Fruit fly (Drosophila melanogaster) whole organism, embryonic: Measurements from ENCODE around the gene CG14561.

Experiments
- Antp ChIP-seq: fragments of 200-800 bp; sonication (Bioruptor generic); optimal IDR thresholded peaks from 3 replicates; lab custom pipeline; 2016; ENCODE audit warnings: missing biosample characterization, missing genetic modification characterization
- B-H1 ChIP-seq: fragments of 200-800 bp; sonication (Bioruptor generic); IDR thresholded peaks from 3 replicates; pipeline ENCODE4 v1.3.6; 2022; ENCODE audit warnings: missing biosample characterization, missing genetic modification characterization
- CG10209 ChIP-seq: fragments of 200-800 bp; sonication (Bioruptor generic); optimal IDR thresholded peaks from 3 replicates; lab custom pipeline; 2017; ENCODE audit warnings: missing biosample characterization, mild to moderate bottlenecking, missing genetic modification characterization, missing genetic modification reagents
- CG10959 ChIP-seq: fragments of 200-800 bp; sonication (Bioruptor generic); IDR thresholded peaks from 2 replicates; pipeline ENCODE4 v1.3.6; 2022; ENCODE audit warnings: missing biosample characterization, missing genetic modification characterization
- CG11085 ChIP-seq: fragments of 200-800 bp; sonication (Bioruptor generic); IDR thresholded peaks from 2 replicates; pipeline ENCODE4 v1.3.6; 2022; ENCODE audit warnings: missing biosample characterization, missing genetic modification characterization
- CG12071 ChIP-seq: fragments of 200-800 bp; sonication (Bioruptor generic); optimal IDR thresholded peaks from 3 replicates; lab custom pipeline; 2018; ENCODE audit warnings: missing biosample characterization, mild to moderate bottlenecking, missing genetic modification characterization
- CG12104 ChIP-seq: fragments of 200-800 bp; sonication (Bioruptor generic); optimal IDR thresholded peaks from 3 replicates; lab custom pipeline; 2016; ENCODE audit warnings: missing biosample characterization, missing genetic modification characterization
- CG12942 ChIP-seq: fragments of 200-800 bp; sonication (Bioruptor generic); optimal IDR thresholded peaks from 3 replicates; lab custom pipeline; 2016; ENCODE audit warnings: missing biosample characterization, missing genetic modification characterization
- CG13287 ChIP-seq: fragments of 200-800 bp; sonication (Bioruptor generic); IDR thresholded peaks from 2 replicates; pipeline ENCODE4 v1.3.6; 2022; ENCODE audit warnings: missing biosample characterization, missing genetic modification characterization; ENCODE audit not compliant: partially characterized antibody
- CG13894 ChIP-seq: fragments of 200-800 bp; sonication (Bioruptor generic); optimal IDR thresholded peaks from 3 replicates; lab custom pipeline; 2018; ENCODE audit warnings: missing biosample characterization, mild to moderate bottlenecking, missing genetic modification characterization, moderate library complexity
- CG14014 ChIP-seq: fragments of 200-800 bp; sonication (Bioruptor generic); IDR thresholded peaks from 2 replicates; pipeline ENCODE4 v1.3.6; 2022; ENCODE audit warnings: missing biosample characterization, missing genetic modification characterization
- CG15514 ChIP-seq: fragments of 200-800 bp; sonication (Bioruptor generic); optimal IDR thresholded peaks from 3 replicates; lab custom pipeline; 2017; ENCODE audit warnings: missing biosample characterization, missing genetic modification characterization, mild to moderate bottlenecking, moderate library complexity, missing genetic modification reagents
- CG1602 ChIP-seq: fragments of 200-800 bp; sonication (Bioruptor generic); optimal IDR thresholded peaks from 3 replicates; lab custom pipeline; 2016; ENCODE audit warnings: missing biosample characterization, missing genetic modification characterization
- CG2116 ChIP-seq: fragments of 200-800 bp; sonication (Bioruptor generic); optimal IDR thresholded peaks from 3 replicates; lab custom pipeline; 2018; ENCODE audit warnings: missing biosample characterization, mild to moderate bottlenecking, missing genetic modification characterization
- CG2678 ChIP-seq: fragments of 200-800 bp; sonication (Bioruptor generic); optimal IDR thresholded peaks from 3 replicates; lab custom pipeline; 2019; ENCODE audit warnings: missing biosample characterization, mild to moderate bottlenecking, missing genetic modification characterization, moderate library complexity
- CG30431 ChIP-seq: fragments of 200-800 bp; sonication (Bioruptor generic); optimal IDR thresholded peaks from 2 replicates; lab custom pipeline; 2017; ENCODE audit warnings: missing biosample characterization, missing genetic modification characterization
- CG3163 ChIP-seq: fragments of 200-800 bp; sonication (Bioruptor generic); optimal IDR thresholded peaks from 3 replicates; lab custom pipeline; 2016; ENCODE audit warnings: missing biosample characterization, missing genetic modification characterization
- CG6254 ChIP-seq: fragments of 200-800 bp; sonication (Bioruptor generic); optimal IDR thresholded peaks from 3 replicates; lab custom pipeline; 2017; ENCODE audit warnings: mild to moderate bottlenecking, missing biosample characterization, missing genetic modification reagents, missing genetic modification characterization
- CG7556 ChIP-seq: fragments of 200-800 bp; sonication (Bioruptor generic); optimal IDR thresholded peaks from 2 replicates; lab custom pipeline; 2017; ENCODE audit warnings: missing biosample characterization, mild to moderate bottlenecking, missing genetic modification characterization
- CG7987 ChIP-seq: fragments of 200-800 bp; sonication (Bioruptor generic); optimal IDR thresholded peaks from 2 replicates; lab custom pipeline; 2018; ENCODE audit warnings: missing biosample characterization, mild to moderate bottlenecking, missing genetic modification characterization, moderate library complexity
- CG8359 ChIP-seq: fragments of 200-800 bp; sonication (Bioruptor generic); optimal IDR thresholded peaks from 2 replicates; lab custom pipeline; 2017; ENCODE audit warnings: missing biosample characterization, mild to moderate bottlenecking, missing genetic modification characterization, borderline replicate concordance
- D ChIP-seq, 2 experiments: fragments of 200-800 bp in 1 of 2; fragments of >200 bp in 1 of 2; sonication (Bioruptor generic) in 1 of 2; optimal IDR thresholded peaks; 2 replicates in 1 of 2; 3 replicates in 1 of 2; lab custom pipeline; 2017; ENCODE audit warnings: mild to moderate bottlenecking in 1 of 2, missing biosample characterization in 1 of 2, missing genetic modification characterization in 1 of 2, missing genetic modification reagents in 1 of 2
- D19B ChIP-seq: fragments of 200-800 bp; sonication (Bioruptor generic); optimal IDR thresholded peaks from 2 replicates; lab custom pipeline; 2017; ENCODE audit warnings: missing biosample characterization, mild to moderate bottlenecking, missing genetic modification characterization
- Dip3 ChIP-seq: fragments of 200-800 bp; sonication (Bioruptor generic); optimal IDR thresholded peaks from 3 replicates; lab custom pipeline; 2016; ENCODE audit warnings: missing biosample characterization, missing genetic modification characterization
- Hmr ChIP-seq: fragments of 200-800 bp; sonication (Bioruptor generic); optimal IDR thresholded peaks from 3 replicates; lab custom pipeline; 2017; ENCODE audit warnings: mild to moderate bottlenecking, missing biosample characterization, missing genetic modification reagents, missing genetic modification characterization
- Meics ChIP-seq: fragments of 200-800 bp; sonication (Bioruptor generic); optimal IDR thresholded peaks from 2 replicates; lab custom pipeline; 2017; ENCODE audit warnings: missing biosample characterization, mild to moderate bottlenecking, missing genetic modification characterization
- Mrtf ChIP-seq: fragments of 200-800 bp; sonication (Bioruptor generic); IDR thresholded peaks from 3 replicates; pipeline ENCODE4 v1.3.6; 2022; ENCODE audit warnings: missing biosample characterization, missing genetic modification characterization
- Myb ChIP-seq: fragments of 200-800 bp; sonication (Bioruptor generic); optimal IDR thresholded peaks from 2 replicates; lab custom pipeline; 2016; ENCODE audit warnings: missing biosample characterization, missing genetic modification characterization
- Ravus ChIP-seq: fragments of 200-800 bp; sonication (Bioruptor generic); IDR thresholded peaks from 2 replicates; pipeline ENCODE4 v1.3.6; 2022; ENCODE audit warnings: missing biosample characterization, missing genetic modification characterization
- Sin3A ChIP-seq: fragments of >200 bp; optimal IDR thresholded peaks from 2 replicates; lab custom pipeline; 2018
- Taf1 ChIP-seq: fragments of 200-800 bp; sonication (Bioruptor generic); IDR thresholded peaks from 2 replicates; pipeline ENCODE4 v1.3.6; 2022; ENCODE audit warnings: missing biosample characterization, missing genetic modification characterization
- ac ChIP-seq: fragments of 200-800 bp; sonication (Bioruptor generic); optimal IDR thresholded peaks from 3 replicates; lab custom pipeline; 2017; ENCODE audit warnings: missing biosample characterization, mild to moderate bottlenecking, missing genetic modification characterization
- ara ChIP-seq: fragments of 200-800 bp; sonication (Bioruptor generic); IDR thresholded peaks from 2 replicates; pipeline ENCODE4 v1.3.6; 2022; ENCODE audit warnings: missing biosample characterization, missing genetic modification characterization
- ato ChIP-seq: fragments of 200-800 bp; sonication (Bioruptor generic); IDR thresholded peaks from 2 replicates; pipeline ENCODE4 v1.3.6; 2022; ENCODE audit warnings: missing biosample characterization, missing genetic modification characterization; ENCODE audit not compliant: partially characterized antibody
- az2 ChIP-seq: fragments of 200-800 bp; sonication (Bioruptor generic); optimal IDR thresholded peaks from 3 replicates; lab custom pipeline; 2016; ENCODE audit warnings: missing biosample characterization, missing genetic modification characterization
- fd64A ChIP-seq: fragments of 200-800 bp; sonication (Bioruptor generic); optimal IDR thresholded peaks from 3 replicates; lab custom pipeline; 2018; ENCODE audit warnings: missing biosample characterization, mild to moderate bottlenecking, missing genetic modification characterization
- fu2 ChIP-seq: fragments of 200-800 bp; sonication (Bioruptor generic); optimal IDR thresholded peaks from 2 replicates; lab custom pipeline; 2016; ENCODE audit warnings: missing biosample characterization, missing genetic modification characterization
- insv ChIP-seq, 2 experiments: fragments of 200-800 bp; sonication (Bioruptor generic); optimal IDR thresholded peaks; 3 replicates each; lab custom pipeline; 2016 to 2018; ENCODE audit warnings: missing biosample characterization in 2 of 2, missing genetic modification characterization in 2 of 2
- lola ChIP-seq, 3 experiments: fragments of >200 bp in 2 of 3; fragments of 200-800 bp in 1 of 3; sonication (Bioruptor generic) in 1 of 3; optimal IDR thresholded peaks; 2 replicates each; lab custom pipeline; 2017 to 2019; ENCODE audit warnings: missing biosample characterization in 3 of 3, missing genetic modification characterization in 3 of 3, mild to moderate bottlenecking in 1 of 3, moderate library complexity in 1 of 3
- shn ChIP-seq: fragments of 200-800 bp; sonication (Bioruptor generic); optimal IDR thresholded peaks from 3 replicates; lab custom pipeline; 2016; ENCODE audit warnings: missing biosample characterization, missing genetic modification characterization
- sob ChIP-seq: fragments of 200-800 bp; sonication (Bioruptor generic); IDR thresholded peaks from 2 replicates; pipeline ENCODE4 v1.3.6; 2022; ENCODE audit warnings: missing biosample characterization, missing genetic modification characterization
- ssp ChIP-seq: fragments of 200-800 bp; sonication (Bioruptor generic); IDR thresholded peaks from 2 replicates; pipeline ENCODE4 v1.3.6; 2022; ENCODE audit warnings: missing biosample characterization, missing genetic modification characterization
- tin ChIP-seq: fragments of 200-800 bp; sonication (Bioruptor generic); optimal IDR thresholded peaks from 3 replicates; lab custom pipeline; 2016; ENCODE audit warnings: missing biosample characterization, missing genetic modification characterization
- tll ChIP-seq, 2 experiments: fragments of 200-800 bp in 1 of 2; fragments of >200 bp in 1 of 2; sonication (Bioruptor generic) in 1 of 2; optimal IDR thresholded peaks; 2 replicates each; lab custom pipeline; 2017 to 2019; ENCODE audit warnings: missing biosample characterization in 2 of 2, missing genetic modification characterization in 2 of 2, mild to moderate bottlenecking in 1 of 2, moderate library complexity in 1 of 2
- ttk ChIP-seq: fragments of 200-800 bp; sonication (Bioruptor generic); IDR thresholded peaks from 2 replicates; pipeline ENCODE4 v2.1.2; 2022; ENCODE audit warnings: missing biosample characterization, missing genetic modification characterization
- vvl ChIP-seq: fragments of 200-800 bp; sonication (Bioruptor generic); IDR thresholded peaks from 2 replicates; pipeline ENCODE4 v1.3.6; 2022; ENCODE audit warnings: missing biosample characterization, missing genetic modification characterization
- wor ChIP-seq: fragments of 200-800 bp; sonication (Bioruptor generic); IDR thresholded peaks from 2 replicates; pipeline ENCODE4 v1.3.6; 2022; ENCODE audit warnings: missing biosample characterization, missing genetic modification characterization
- zen2 ChIP-seq: fragments of 200-800 bp; sonication (Bioruptor generic); IDR thresholded peaks from 3 replicates; pipeline ENCODE4 v1.3.6; 2022; ENCODE audit warnings: missing biosample characterization, missing genetic modification characterization; ENCODE audit not compliant: partially characterized antibody
- zfh2 ChIP-seq: fragments of 200-800 bp; sonication (Bioruptor generic); optimal IDR thresholded peaks from 2 replicates; lab custom pipeline; 2016; ENCODE audit warnings: missing biosample characterization, missing genetic modification characterization

The CG14561 gene

DNA sequence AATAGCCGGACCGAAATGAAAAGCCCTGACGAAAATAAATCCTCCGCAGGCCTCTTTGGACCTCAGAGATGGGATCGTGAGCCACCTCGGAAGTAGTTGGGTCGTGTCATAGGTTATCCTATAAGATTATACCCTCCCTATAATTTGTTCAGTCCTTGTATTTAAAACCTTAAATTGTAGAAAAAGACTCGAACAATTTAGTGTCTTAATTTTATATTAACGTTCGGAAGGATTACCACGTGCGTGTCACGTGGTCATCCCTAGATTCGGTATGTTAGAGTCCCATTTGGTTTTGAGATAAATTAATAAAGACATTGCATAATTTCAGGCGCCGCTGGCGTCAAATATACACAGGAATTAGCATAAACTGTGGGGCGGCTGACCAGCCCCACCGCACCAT, 12.4 kb downstream of the CG14561 start (continued):
- TF ChIP-seq lola (GFP tag; optimal IDR thresholded peaks at IDR 0.05; lab: Kevin White, UChicago) (peak in 1 of 3 experiments; percentile 55), Myb (peak; percentile 15), vvl (peak; percentile 74), fd64A (GFP tag; lab: Kevin White, UChicago) (no peak), ttk (GFP tag; lab: Robert Waterston, UW) (0 out of 2 replicates have a peak, but pooled peaks have one; percentile 35), CG7987 (GFP tag; lab: Kevin White, UChicago) (no peak), CG13894 (tag; lab: Kevin White, UChicago) (no peak), sob (peak; percentile 75), Mrtf (GFP tag; lab: Robert Waterston, UW) (0 out of 3 replicates have a peak, but pooled peaks have one; percentile 39), CG3163 (peak; percentile 22), insv (GFP tag; optimal IDR thresholded peaks at IDR 0.05; lab: Kevin White, UChicago) (no peak), CG12104 (peak; percentile 12), CG2116 (GFP tag; lab: Kevin White, UChicago) (peak; percentile 37), wor (no peak), CG1602 (GFP tag; lab: Kevin White, UChicago) (peak; percentile 42), Meics (GFP tag; lab: Kevin White, UChicago) (peak; percentile 54), D19B (GFP tag; lab: Kevin White, UChicago) (no peak), CG11085 (GFP tag; lab: Robert Waterston, UW) (no peak), CG7556 (peak; percentile 44), CG10209 (peak; percentile 60), CG13287 (GFP tag; lab: Robert Waterston, UW) (peak; percentile 87), Taf1 (GFP tag; lab: Robert Waterston, UW) (no peak), Ravus (GFP tag; lab: Robert Waterston, UW) (no peak), CG2678 (tag; lab: Kevin White, UChicago) (peak; percentile 52), B-H1 (GFP tag; lab: Robert Waterston, UW) (no peak; the same call in 2 of the 3 replicates), CG6254 (GFP tag; lab: Kevin White, UChicago) (peak; percentile 39), Hmr (GFP tag; lab: Kevin White, UChicago) (peak; percentile 57), CG10959 (GFP tag; lab: Robert Waterston, UW) (peak; percentile 19; the same call in 1 of the 2 replicates), Antp (GFP tag; lab: Kevin White, UChicago) (peak; percentile 43), ara (peak; percentile 61; the same call in 1 of the 2 replicates), CG30431 (GFP tag; lab: Kevin White, UChicago) (peak; percentile 28), CG12942 (peak; percentile 29), tll (GFP tag; optimal IDR thresholded peaks at IDR 0.05; lab: Kevin White, UChicago) (no peak), Dip3 (GFP tag; lab: Kevin White, UChicago) (peak; percentile 45), Sin3A (lab: Kevin White, UChicago) (no peak), ssp (GFP tag; lab: Robert Waterston, UW) (peak; percentile 35; the same call in 1 of the 2 replicates), CG14014 (GFP tag; lab: Robert Waterston, UW) (peak; percentile 62; the same call in 1 of the 2 replicates), CG8359 (no peak), ato (0 out of 2 replicates have a peak, but pooled peaks have one; percentile 13), ac (GFP tag; lab: Kevin White, UChicago) (peak; percentile 19), CG12071 (GFP tag; lab: Kevin White, UChicago) (peak; percentile 31), az2 (peak; percentile 44), zfh2 (GFP tag; lab: Kevin White, UChicago) (peak; percentile 64), zen2 (GFP tag; lab: Robert Waterston, UW) (peak; percentile 78; the same call in 2 of the 3 replicates), D (optimal IDR thresholded peaks at IDR 0.05; lab: Kevin White, UChicago) (no peak), D (GFP tag; optimal IDR thresholded peaks at IDR 0.05; lab: Kevin White, UChicago) (peak; percentile 24), fu2 (GFP tag; lab: Kevin White, UChicago) (peak; percentile 36), tin (peak; percentile 64), CG15514 (GFP tag; lab: Kevin White, UChicago) (peak; percentile 28), shn (GFP tag; lab: Kevin White, UChicago) (peak; percentile 36)
